Fruit fly (Drosophila melanogaster) whole organism, embryonic: ENCODE data around the gene Upf1.
A peak's percentile ranks its signal among the peaks of the same experiment; 100 is the strongest.

ENCODE experiments used
- Adf1 ChIP-seq: fragments of 200-800 bp; sonication (Bioruptor generic); IDR thresholded peaks from 2 replicates; pipeline ENCODE4 v1.3.6; 2022; ENCODE audit warnings: missing biosample characterization, missing genetic modification characterization
- Aef1 ChIP-seq: fragments of 200-800 bp; sonication (Bioruptor generic); IDR thresholded peaks from 3 replicates; pipeline ENCODE4 v1.3.6; 2022; ENCODE audit warnings: missing biosample characterization, missing genetic modification characterization
- Atf3 ChIP-seq: fragments of 200-800 bp; sonication (Bioruptor generic); optimal IDR thresholded peaks from 3 replicates; lab custom pipeline; 2016; ENCODE audit warnings: missing biosample characterization, missing genetic modification characterization
- Awh ChIP-seq: fragments of 200-800 bp; sonication (Bioruptor generic); IDR thresholded peaks from 2 replicates; pipeline ENCODE4, ENCODE4 v1.3.6; 2022; ENCODE audit warnings: missing biosample characterization, missing genetic modification characterization
- Bgb ChIP-seq: fragments of 200-800 bp; sonication (Bioruptor generic); IDR thresholded peaks from 2 replicates; pipeline ENCODE4 v1.3.6; 2022; ENCODE audit warnings: missing biosample characterization, missing genetic modification characterization; ENCODE audit not compliant: partially characterized antibody
- BtbVII ChIP-seq: fragments of 200-800 bp; sonication (Bioruptor generic); optimal IDR thresholded peaks from 3 replicates; lab custom pipeline; 2017; ENCODE audit warnings: missing biosample characterization, mild to moderate bottlenecking, missing genetic modification characterization
- CG13775 ChIP-seq: fragments of 200-800 bp; sonication (Bioruptor generic); optimal IDR thresholded peaks from 3 replicates; lab custom pipeline; 2017; ENCODE audit warnings: missing biosample characterization, mild to moderate bottlenecking, missing genetic modification characterization
- CG18599 ChIP-seq: fragments of 200-800 bp; sonication (Bioruptor generic); optimal IDR thresholded peaks from 3 replicates; lab custom pipeline; 2017; ENCODE audit warnings: missing biosample characterization, missing genetic modification characterization, mild to moderate bottlenecking, moderate library complexity, missing genetic modification reagents
- CG34422 ChIP-seq: fragments of 200-800 bp; sonication (Bioruptor generic); IDR thresholded peaks from 3 replicates; pipeline ENCODE4 v1.3.6; 2022; ENCODE audit warnings: missing biosample characterization, missing genetic modification characterization
- CG3838 ChIP-seq: fragments of 200-800 bp; sonication (Bioruptor generic); optimal IDR thresholded peaks from 3 replicates; lab custom pipeline; 2016; ENCODE audit warnings: missing biosample characterization, missing genetic modification characterization
- CG3995 ChIP-seq: fragments of 200-800 bp; sonication (Bioruptor generic); optimal IDR thresholded peaks from 3 replicates; lab custom pipeline; 2016; ENCODE audit warnings: missing biosample characterization, missing genetic modification characterization
- CG4404 ChIP-seq: fragments of 200-800 bp; sonication (Bioruptor generic); IDR thresholded peaks from 2 replicates; pipeline ENCODE4 v1.3.6; 2022; ENCODE audit warnings: missing biosample characterization, missing genetic modification characterization
- CG5180 ChIP-seq: fragments of 200-800 bp; sonication (Bioruptor generic); optimal IDR thresholded peaks from 3 replicates; lab custom pipeline; 2017; ENCODE audit warnings: missing biosample characterization, missing genetic modification characterization, mild to moderate bottlenecking, moderate library complexity, missing genetic modification reagents
- CG5953 ChIP-seq: fragments of 200-800 bp; sonication (Bioruptor generic); IDR thresholded peaks from 2 replicates; pipeline ENCODE4 v1.3.6; 2022; ENCODE audit warnings: missing biosample characterization, missing genetic modification characterization
- CG6689 ChIP-seq: fragments of 200-800 bp; sonication (Bioruptor generic); IDR thresholded peaks from 2 replicates; pipeline ENCODE4 v1.3.6; 2022; ENCODE audit warnings: missing biosample characterization, missing genetic modification characterization
- CG6791 ChIP-seq: fragments of 200-800 bp; sonication (Bioruptor generic); IDR thresholded peaks from 3 replicates; pipeline ENCODE4 v1.3.6; 2022; ENCODE audit warnings: missing biosample characterization, missing genetic modification characterization; ENCODE audit not compliant: partially characterized antibody
- CG6813 ChIP-seq: fragments of 200-800 bp; sonication (Bioruptor generic); optimal IDR thresholded peaks from 2 replicates; lab custom pipeline; 2017; ENCODE audit warnings: missing biosample characterization, missing genetic modification characterization, mild to moderate bottlenecking, moderate library complexity, missing genetic modification reagents
- CG7357 ChIP-seq: fragments of 200-800 bp; sonication (Bioruptor generic); IDR thresholded peaks from 3 replicates; pipeline ENCODE4 v1.3.6; 2022; ENCODE audit warnings: missing biosample characterization, missing genetic modification characterization
- CG9797 ChIP-seq: fragments of 200-800 bp; sonication (Bioruptor generic); optimal IDR thresholded peaks from 3 replicates; lab custom pipeline; 2018; ENCODE audit warnings: missing biosample characterization, mild to moderate bottlenecking, missing genetic modification characterization
- D ChIP-seq, 2 experiments: fragments of 200-800 bp in 1 of 2; fragments of >200 bp in 1 of 2; sonication (Bioruptor generic) in 1 of 2; optimal IDR thresholded peaks; 2 replicates in 1 of 2; 3 replicates in 1 of 2; lab custom pipeline; 2017; ENCODE audit warnings: mild to moderate bottlenecking in 1 of 2, missing biosample characterization in 1 of 2, missing genetic modification characterization in 1 of 2, missing genetic modification reagents in 1 of 2
- Dref ChIP-seq: fragments of 200-800 bp; sonication (Bioruptor generic); IDR thresholded peaks from 2 replicates; pipeline ENCODE4 v1.3.6; 2022; ENCODE audit warnings: missing biosample characterization, missing genetic modification characterization
- ERR ChIP-seq: fragments of 200-800 bp; sonication (Bioruptor generic); optimal IDR thresholded peaks from 2 replicates; lab custom pipeline; 2016; ENCODE audit warnings: missing biosample characterization, missing genetic modification characterization
- Fer2 ChIP-seq: fragments of 200-800 bp; sonication (Bioruptor generic); optimal IDR thresholded peaks from 2 replicates; lab custom pipeline; 2018; ENCODE audit warnings: missing biosample characterization, mild to moderate bottlenecking, missing genetic modification characterization, moderate library complexity
- H2.0 ChIP-seq: fragments of 200-800 bp; sonication (Bioruptor generic); IDR thresholded peaks from 2 replicates; pipeline ENCODE4 v1.3.6; 2022; ENCODE audit warnings: missing biosample characterization, missing genetic modification characterization
- Hr39 ChIP-seq: fragments of >200 bp; optimal IDR thresholded peaks from 2 replicates; lab custom pipeline; 2017
- Hr51 ChIP-seq, 2 experiments: fragments of 200-800 bp; sonication (Bioruptor generic); optimal IDR thresholded peaks; 2 replicates in 1 of 2; 3 replicates in 1 of 2; lab custom pipeline; 2016 to 2018; ENCODE audit warnings: missing biosample characterization in 2 of 2, missing genetic modification characterization in 2 of 2, mild to moderate bottlenecking in 1 of 2, moderate library complexity in 1 of 2
- NC2α ChIP-seq: fragments of 200-800 bp; sonication (Bioruptor generic); optimal IDR thresholded peaks from 2 replicates; lab custom pipeline; 2016; ENCODE audit warnings: missing biosample characterization, missing genetic modification characterization
- Nf-YC ChIP-seq: fragments of 200-800 bp; optimal IDR thresholded peaks from 3 replicates; lab custom pipeline; 2019; ENCODE audit warnings: missing biosample characterization, mild to moderate bottlenecking, missing genetic modification characterization, moderate library complexity
- Sry-δ ChIP-seq: fragments of 200-800 bp; sonication (Bioruptor generic); optimal IDR thresholded peaks from 2 replicates; lab custom pipeline; 2016; ENCODE audit warnings: missing biosample characterization, missing genetic modification characterization
- Trl ChIP-seq, 3 experiments: fragments of >200 bp in 2 of 3; fragments of 200-800 bp in 1 of 3; sonication (Bioruptor generic) in 1 of 3; optimal IDR thresholded peaks; 2 replicates in 1 of 3; 3 replicates in 2 of 3; lab custom pipeline; 2016 to 2017; ENCODE audit warnings: missing biosample characterization in 1 of 3, missing genetic modification characterization in 1 of 3
- ato ChIP-seq: fragments of 200-800 bp; sonication (Bioruptor generic); IDR thresholded peaks from 2 replicates; pipeline ENCODE4 v1.3.6; 2022; ENCODE audit warnings: missing biosample characterization, missing genetic modification characterization; ENCODE audit not compliant: partially characterized antibody
- bigmax ChIP-seq: fragments of 200-800 bp; sonication (Bioruptor generic); optimal IDR thresholded peaks from 2 replicates; lab custom pipeline; 2018; ENCODE audit warnings: missing biosample characterization, mild to moderate bottlenecking, missing genetic modification characterization
- bsh ChIP-seq, 2 experiments: fragments of 200-800 bp; sonication (Bioruptor generic); optimal IDR thresholded peaks; 2 replicates each; lab custom pipeline; 2017 to 2018; ENCODE audit warnings: mild to moderate bottlenecking in 2 of 2, missing biosample characterization in 2 of 2, missing genetic modification characterization in 2 of 2, moderate library complexity in 1 of 2
- cas ChIP-seq: fragments of 200-800 bp; sonication (Bioruptor generic); IDR thresholded peaks from 2 replicates; pipeline ENCODE4 v1.3.6; 2022; ENCODE audit warnings: missing biosample characterization, missing genetic modification characterization
- caup ChIP-seq: fragments of 200-800 bp; sonication (Bioruptor generic); optimal IDR thresholded peaks from 3 replicates; lab custom pipeline; 2017; ENCODE audit warnings: missing biosample characterization, mild to moderate bottlenecking, missing genetic modification characterization, moderate library complexity; ENCODE audit not compliant: severe bottlenecking
- crp ChIP-seq, 2 experiments: fragments of 200-800 bp; sonication (Bioruptor generic); optimal IDR thresholded peaks; 2 replicates in 1 of 2; 3 replicates in 1 of 2; lab custom pipeline; 2017; ENCODE audit warnings: missing biosample characterization in 2 of 2, missing genetic modification characterization in 2 of 2, mild to moderate bottlenecking in 1 of 2, moderate library complexity in 1 of 2
- da ChIP-seq: fragments of 200-800 bp; sonication (Bioruptor generic); optimal IDR thresholded peaks from 2 replicates; lab custom pipeline; 2016; ENCODE audit warnings: missing biosample characterization, missing genetic modification characterization
- dati ChIP-seq: fragments of 200-800 bp; sonication (Bioruptor generic); IDR thresholded peaks from 2 replicates; pipeline ENCODE4 v1.3.6; 2022; ENCODE audit warnings: missing biosample characterization, missing genetic modification characterization
- emc ChIP-seq: fragments of 200-800 bp; sonication (Bioruptor generic); optimal IDR thresholded peaks from 2 replicates; lab custom pipeline; 2016; ENCODE audit warnings: missing biosample characterization, missing genetic modification characterization
- pfk ChIP-seq: fragments of 200-800 bp; sonication (Bioruptor generic); optimal IDR thresholded peaks from 2 replicates; lab custom pipeline; 2018; ENCODE audit warnings: missing biosample characterization, mild to moderate bottlenecking, missing genetic modification characterization, moderate library complexity
- pita ChIP-seq: fragments of 200-800 bp; sonication (Bioruptor generic); optimal IDR thresholded peaks from 2 replicates; lab custom pipeline; 2017; ENCODE audit warnings: missing biosample characterization, mild to moderate bottlenecking, missing genetic modification characterization
- pros ChIP-seq: fragments of 200-800 bp; sonication (Bioruptor generic); optimal IDR thresholded peaks from 3 replicates; lab custom pipeline; 2019; ENCODE audit warnings: missing biosample characterization, mild to moderate bottlenecking, missing genetic modification characterization, moderate library complexity
- shn ChIP-seq: fragments of 200-800 bp; sonication (Bioruptor generic); optimal IDR thresholded peaks from 3 replicates; lab custom pipeline; 2016; ENCODE audit warnings: missing biosample characterization, missing genetic modification characterization
- slp2 ChIP-seq: fragments of 200-800 bp; sonication (Bioruptor generic); optimal IDR thresholded peaks from 2 replicates; lab custom pipeline; 2016; ENCODE audit warnings: missing biosample characterization, missing genetic modification characterization
- sr ChIP-seq: fragments of 200-800 bp; sonication (Bioruptor generic); IDR thresholded peaks from 3 replicates; pipeline ENCODE4 v1.3.6; 2022; ENCODE audit warnings: missing biosample characterization, missing genetic modification characterization
- tap ChIP-seq: fragments of 200-800 bp; optimal IDR thresholded peaks from 3 replicates; lab custom pipeline; 2019; ENCODE audit warnings: missing biosample characterization, mild to moderate bottlenecking, missing genetic modification characterization, moderate library complexity
- tio ChIP-seq: fragments of 200-800 bp; sonication (Bioruptor generic); optimal IDR thresholded peaks from 2 replicates; lab custom pipeline; 2017; ENCODE audit warnings: missing biosample characterization, missing genetic modification characterization, inconsistent platforms
- tna ChIP-seq: fragments of 200-800 bp; sonication (Bioruptor generic); IDR thresholded peaks from 2 replicates; pipeline ENCODE4 v1.3.6; 2022; ENCODE audit warnings: missing biosample characterization, missing genetic modification characterization; ENCODE audit not compliant: partially characterized antibody
- usp ChIP-seq: fragments of >200 bp; optimal IDR thresholded peaks from 2 replicates; lab custom pipeline; 2017; ENCODE audit warnings: missing biosample characterization, missing genetic modification characterization

Gene Upf1

DNA sequence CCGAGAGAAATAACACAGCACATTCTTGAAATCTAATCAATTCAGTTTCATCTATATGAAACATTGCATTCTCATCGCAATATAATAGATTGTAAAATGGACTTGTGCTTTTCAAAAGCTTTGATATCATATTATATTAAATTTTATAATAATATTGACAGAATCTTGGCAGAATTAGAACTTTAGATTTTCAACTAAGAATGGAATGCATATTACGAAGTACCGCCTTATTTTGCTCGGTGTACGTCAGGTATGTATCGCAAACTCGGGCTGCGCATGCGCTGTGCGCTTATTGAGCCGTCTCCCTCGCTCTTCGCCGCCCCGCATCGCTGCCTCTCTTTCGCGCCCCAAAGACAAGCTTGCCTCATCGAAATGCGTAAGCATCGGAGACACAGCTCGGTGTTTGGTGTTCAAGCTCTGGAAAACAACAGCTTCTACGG is 10.0 kb upstream of the Upf1 start (continued):
- TF ChIP-seq D (optimal IDR thresholded peaks at IDR 0.05; lab: Kevin White, UChicago) = no peak
- peak; percentile 88 for TF ChIP-seq D (GFP tag; optimal IDR thresholded peaks at IDR 0.05; lab: Kevin White, UChicago)
- no peak for TF ChIP-seq ato (GFP tag; lab: Robert Waterston, UW)
- peak; percentile 80 for TF ChIP-seq CG4404
- TF ChIP-seq ERR (GFP tag; lab: Kevin White, UChicago) = no peak
- TF ChIP-seq Awh (GFP tag; lab: Robert Waterston, UW) = peak; percentile 74
- TF ChIP-seq NC2α (GFP tag; lab: Kevin White, UChicago) = peak; percentile 8
- no peak for TF ChIP-seq bigmax (GFP tag; lab: Kevin White, UChicago)
- TF ChIP-seq Trl (optimal IDR thresholded peaks at IDR 0.05; lab: Kevin White, UChicago) = no peak
- TF ChIP-seq Trl (GFP tag; optimal IDR thresholded peaks at IDR 0.05; lab: Kevin White, UChicago) = no peak
- peak; percentile 63 to 90 for TF ChIP-seq bsh (GFP tag; optimal IDR thresholded peaks at IDR 0.05; lab: Kevin White, UChicago)
- peak; percentile 39; the same call in 1 of the 2 replicates for TF ChIP-seq CG5953 (GFP tag; lab: Robert Waterston, UW)
- TF ChIP-seq CG6813 (GFP tag; lab: Kevin White, UChicago) = peak; percentile 79
- peak; percentile 4 for TF ChIP-seq slp2 (GFP tag; lab: Kevin White, UChicago)
- TF ChIP-seq Bgb = no peak
- TF ChIP-seq tap (tag; lab: Kevin White, UChicago) = peak; percentile 91
- TF ChIP-seq CG9797 (GFP tag; lab: Kevin White, UChicago) = peak; percentile 20
- peak; percentile 80 for TF ChIP-seq Fer2 (tag; lab: Kevin White, UChicago)
- peak; percentile 89 for TF ChIP-seq CG34422 (GFP tag; lab: Robert Waterston, UW)
- TF ChIP-seq Atf3 = no peak
- TF ChIP-seq Aef1 (GFP tag; lab: Robert Waterston, UW) = peak; percentile 81
- TF ChIP-seq Sry-δ (GFP tag; lab: Kevin White, UChicago) = no peak
- TF ChIP-seq Hr39 = no peak
- peak; percentile 76 for TF ChIP-seq H2.0 (GFP tag; lab: Robert Waterston, UW)
- no peak for TF ChIP-seq pita (GFP tag; lab: Kevin White, UChicago)
- peak; percentile 25 for TF ChIP-seq CG3995
- peak; percentile 42 to 93 for TF ChIP-seq Hr51 (GFP tag; optimal IDR thresholded peaks at IDR 0.05; lab: Kevin White, UChicago)
- TF ChIP-seq pfk (GFP tag; lab: Kevin White, UChicago) = peak; percentile 14
- peak; percentile 87 for TF ChIP-seq CG7357
- TF ChIP-seq CG6791 = no peak
- TF ChIP-seq tna = no peak
- peak; percentile 53 for TF ChIP-seq pros (GFP tag; lab: Kevin White, UChicago)
- TF ChIP-seq emc = no peak
- TF ChIP-seq tio (GFP tag; lab: Kevin White, UChicago) = peak; percentile 84
- TF ChIP-seq CG6689 (GFP tag; lab: Robert Waterston, UW) = peak; percentile 95
- peak; percentile 44; the same call in 1 of the 2 replicates for TF ChIP-seq Adf1 (GFP tag; lab: Robert Waterston, UW)
- TF ChIP-seq cas (GFP tag; lab: Robert Waterston, UW) = peak; percentile 64; the same call in 1 of the 2 replicates
- TF ChIP-seq caup (GFP tag; lab: Kevin White, UChicago) = peak; percentile 86
- TF ChIP-seq shn (GFP tag; lab: Kevin White, UChicago) = no peak
- peak; percentile 90 for TF ChIP-seq CG13775 (GFP tag; lab: Kevin White, UChicago)
- TF ChIP-seq crp (GFP tag; optimal IDR thresholded peaks at IDR 0.05; lab: Kevin White, UChicago) = peak in 1 of 2 experiments; percentile 40
- TF ChIP-seq Nf-YC (tag; lab: Kevin White, UChicago) = peak; percentile 88
- no peak for TF ChIP-seq usp (GFP tag; lab: Kevin White, UChicago)
- TF ChIP-seq dati (GFP tag; lab: Robert Waterston, UW) = no peak
- TF ChIP-seq BtbVII (GFP tag; lab: Kevin White, UChicago) = peak; percentile 85
- TF ChIP-seq CG3838 (GFP tag; lab: Kevin White, UChicago) = no peak
- TF ChIP-seq sr (GFP tag; lab: Robert Waterston, UW) = peak; percentile 7; the same call in 1 of the 3 replicates
- TF ChIP-seq CG18599 = peak; percentile 89
- no peak for TF ChIP-seq da (GFP tag; lab: Kevin White, UChicago)
- peak; percentile 83 for TF ChIP-seq CG5180
- no peak for TF ChIP-seq Dref (GFP tag; lab: Robert Waterston, UW)
